Worm (Caenorhabditis elegans): ENCODE data around the gene ykt-6.

The ykt-6 gene

DNA sequence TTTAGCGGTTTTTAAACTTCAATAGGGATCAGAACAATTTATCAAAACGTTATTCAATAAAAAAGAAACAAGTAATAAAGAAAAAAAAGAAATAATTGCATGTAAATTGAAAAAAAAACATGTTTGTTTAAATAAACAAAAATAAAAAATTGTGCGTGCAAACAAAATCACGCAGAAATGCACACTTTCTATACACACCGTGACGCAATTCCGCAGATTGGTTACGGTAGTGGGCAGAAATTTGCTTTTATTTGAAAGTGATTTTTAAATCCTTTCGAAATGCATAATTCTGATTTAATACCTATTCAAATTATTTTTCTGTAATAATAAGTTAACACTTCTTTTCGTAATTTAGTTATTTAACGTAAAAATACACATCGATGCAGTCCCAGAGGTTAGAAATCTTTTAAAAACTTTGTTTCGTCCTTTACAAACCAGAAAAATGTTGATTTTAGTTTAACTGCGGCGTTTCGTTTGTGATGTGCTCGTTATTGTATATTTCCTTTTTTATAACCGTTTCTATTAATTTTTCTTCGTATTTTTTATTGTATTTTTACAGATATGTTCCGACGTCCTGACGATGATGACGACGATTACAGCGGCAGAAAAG, 5.8 kb upstream of the ykt-6 start, which contains the start of gene cwf-19L2:
Gene cwf-19L2, plus strand, starts transcription at position 560 of the 610 bp plus-strand sequence.
- TF ChIP-seq efl-3 (GFP tag; optimal IDR thresholded peaks at IDR 0.05): no peak
- peak in 1 of 2 experiments; percentile 3 for TF ChIP-seq lin-35 (GFP tag; optimal IDR thresholded peaks at IDR 0.05)
- TF ChIP-seq efl-1 (optimal IDR thresholded peaks at IDR 0.05): peak; percentile 2 to 67
- TF ChIP-seq efl-1 (GFP tag; optimal IDR thresholded peaks at IDR 0.05 in 1 of 2): no peak
- peak; percentile 44 to 70 for TF ChIP-seq lsy-2 (tag; optimal IDR thresholded peaks at IDR 0.05)
- peak; percentile 57 for TF ChIP-seq F16B12.6 (tag; optimal IDR thresholded peaks at IDR 0.05)

DNA sequence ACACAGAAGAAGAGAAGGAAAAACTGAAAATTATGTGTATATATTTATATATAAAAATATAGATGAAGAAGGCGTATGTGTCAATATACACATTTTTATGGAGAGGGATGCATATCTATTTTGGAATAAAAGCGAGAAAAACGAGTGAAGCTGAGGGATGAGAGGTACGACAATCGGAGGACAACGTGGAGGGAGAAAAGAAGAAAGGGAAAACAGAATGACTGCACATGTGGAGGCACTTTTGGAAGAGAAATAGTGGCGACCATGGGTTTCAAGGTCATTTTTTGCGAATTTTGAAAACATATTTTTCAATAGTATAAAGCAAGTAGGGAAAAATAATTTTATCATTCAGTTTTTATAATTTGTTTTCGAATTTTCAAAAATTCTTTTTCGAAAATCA, 5.2 kb upstream of the ykt-6 start:
- TF ChIP-seq rnt-1 (tag; optimal IDR thresholded peaks at IDR 0.05) (peak; percentile 4), C16A3.4 (tag; optimal IDR thresholded peaks at IDR 0.05) (peak; percentile 22), ama-1 (optimal IDR thresholded peaks at IDR 0.05) (no peak), lin-14 (GFP tag; optimal IDR thresholded peaks at IDR 0.05) (peak; percentile 61), lin-39 (tag; optimal IDR thresholded peaks at IDR 0.05) (no peak), ceh-63 (GFP tag; optimal IDR thresholded peaks at IDR 0.05) (no peak), hlh-17 (GFP tag; optimal IDR thresholded peaks at IDR 0.05; ENCODE audit: borderline replicate concordance) (no peak), blmp-1 (tag; optimal IDR thresholded peaks at IDR 0.05) (peak; percentile 98), skn-1 (tag; optimal IDR thresholded peaks at IDR 0.05) (peak; percentile 49), efl-1 (optimal IDR thresholded peaks at IDR 0.05) (peak in 1 of 2 experiments; percentile 5), efl-1 (GFP tag; optimal IDR thresholded peaks at IDR 0.05 in 1 of 2) (no peak), snu-23 (GFP tag; optimal IDR thresholded peaks at IDR 0.05) (peak; percentile 10), lin-35 (GFP tag; optimal IDR thresholded peaks at IDR 0.05) (peak; percentile 22 to 33), vab-15 (tag; optimal IDR thresholded peaks at IDR 0.05) (no peak), alr-1 (tag; optimal IDR thresholded peaks at IDR 0.05; ENCODE audit: borderline replicate concordance) (no peak), mep-1 (tag; optimal IDR thresholded peaks at IDR 0.05) (peak; percentile 69), fkh-8 (tag; optimal IDR thresholded peaks at IDR 0.05) (no peak), dpl-1 (GFP tag; optimal IDR thresholded peaks at IDR 0.05) (peak in 1 of 3 experiments; percentile 32), lsy-2 (tag; optimal IDR thresholded peaks at IDR 0.05) (peak in 1 of 2 experiments; percentile 28), lin-13 (GFP tag; optimal IDR thresholded peaks at IDR 0.05) (no peak), tbx-2 (tag; optimal IDR thresholded peaks at IDR 0.05) (no peak), unc-86 (tag; optimal IDR thresholded peaks at IDR 0.05) (no peak), C04F5.9 (tag; optimal IDR thresholded peaks at IDR 0.05) (no peak), egl-13 (tag; optimal IDR thresholded peaks at IDR 0.05) (no peak), hlh-4 (tag; optimal IDR thresholded peaks at IDR 0.05) (no peak)

- TF ChIP-seq ztf-4 (tag; optimal IDR thresholded peaks at IDR 0.05) (no peak), aha-1 (tag; optimal IDR thresholded peaks at IDR 0.05) (no peak), nhr-71 (tag; optimal IDR thresholded peaks at IDR 0.05) (peak; percentile 16), mep-1 (tag; optimal IDR thresholded peaks at IDR 0.05) (no peak), unc-130 (tag; optimal IDR thresholded peaks at IDR 0.05) (no peak), efl-1 (optimal IDR thresholded peaks at IDR 0.05) (no peak), efl-1 (GFP tag; optimal IDR thresholded peaks at IDR 0.05 in 1 of 2) (no peak), nhr-19 (GFP tag; conservative IDR thresholded peaks at IDR 0.05) (no peak), pax-3 (tag; optimal IDR thresholded peaks at IDR 0.05) (no peak), dsc-1 (tag; optimal IDR thresholded peaks at IDR 0.05) (peak; percentile 12), blmp-1 (tag; optimal IDR thresholded peaks at IDR 0.05) (peak; percentile 17), egl-13 (tag; optimal IDR thresholded peaks at IDR 0.05) (no peak), nhr-90 (tag; optimal IDR thresholded peaks at IDR 0.05; ENCODE audit: poor library complexity) (no peak), nhr-11 (tag; optimal IDR thresholded peaks at IDR 0.05) (no peak), vab-15 (tag; optimal IDR thresholded peaks at IDR 0.05) (no peak), sup-37 (GFP tag; optimal IDR thresholded peaks at IDR 0.05) (no peak), lin-14 (GFP tag; optimal IDR thresholded peaks at IDR 0.05) (peak; percentile 51), snu-23 (GFP tag; optimal IDR thresholded peaks at IDR 0.05) (peak; percentile 9), nhr-77 (tag; optimal IDR thresholded peaks at IDR 0.05) (no peak), irx-1 (tag; optimal IDR thresholded peaks at IDR 0.05) (no peak), lsy-2 (tag; optimal IDR thresholded peaks at IDR 0.05) (peak in 1 of 2 experiments; percentile 4)
Measured at ce11 chrIII:7291216-7291615, 3.8 kb upstream of the ykt-6 start.

Data from whole organism, L1 larva.